Worm (Caenorhabditis elegans) whole organism, late embryonic: ENCODE data around the gene slrp-1.

Experiments used
- C08G9.2 ChIP-seq: sonication (generic microtip); optimal IDR thresholded peaks from 2 replicates; lab custom pipeline; 2016; ENCODE audit warnings: mild to moderate bottlenecking, missing genetic modification characterization, moderate library complexity, missing compliant biosample characterization
- C38D4.7 ChIP-seq: fragments of 200-800 bp; sonication (Bioruptor generic); optimal IDR thresholded peaks from 2 replicates; lab custom pipeline; 2018; ENCODE audit warnings: mild to moderate bottlenecking, missing genetic modification characterization, moderate library complexity, missing compliant biosample characterization
- F13H6.1 ChIP-seq: sonication (generic microtip); optimal IDR thresholded peaks from 2 replicates; lab custom pipeline; 2016; ENCODE audit warnings: missing genetic modification characterization, missing compliant biosample characterization
- K09A11.1 ChIP-seq: sonication (generic microtip); optimal IDR thresholded peaks from 2 replicates; lab custom pipeline; 2017; ENCODE audit warnings: antibody characterized with exemption, mild to moderate bottlenecking, missing genetic modification characterization, missing compliant biosample characterization; ENCODE audit not compliant: insufficient read depth
- ama-1 ChIP-seq: fragments of 150-350 bp; optimal IDR thresholded peaks from 2 replicates; lab custom pipeline; 2014
- ceh-14 ChIP-seq: sonication (generic microtip); optimal IDR thresholded peaks from 2 replicates; lab custom pipeline; 2016; ENCODE audit warnings: missing genotype, missing genetic modification characterization, missing compliant biosample characterization
- ceh-22 ChIP-seq: sonication (generic microtip); optimal IDR thresholded peaks from 2 replicates; lab custom pipeline; 2017; ENCODE audit warnings: missing biosample characterization, missing genetic modification characterization
- ceh-31 ChIP-seq: sonication (generic microtip); optimal IDR thresholded peaks from 2 replicates; lab custom pipeline; 2016; ENCODE audit warnings: missing genetic modification characterization, missing compliant biosample characterization
- ceh-6 ChIP-seq: fragments of 200-800 bp; sonication (Bioruptor generic); optimal IDR thresholded peaks from 2 replicates; lab custom pipeline; 2018; ENCODE audit warnings: mild to moderate bottlenecking, missing genetic modification characterization, missing compliant biosample characterization
- dmd-4 ChIP-seq: sonication (generic microtip); optimal IDR thresholded peaks from 2 replicates; lab custom pipeline; 2016; ENCODE audit warnings: borderline replicate concordance, missing genetic modification characterization, missing compliant biosample characterization
- dve-1 ChIP-seq: sonication (generic microtip); optimal IDR thresholded peaks from 2 replicates; lab custom pipeline; 2017; ENCODE audit warnings: antibody characterized with exemption, mild to moderate bottlenecking, missing genetic modification characterization, missing compliant biosample characterization
- elt-4 ChIP-seq: sonication (generic microtip); optimal IDR thresholded peaks from 2 replicates; lab custom pipeline; 2016; ENCODE audit warnings: missing genetic modification characterization, missing compliant biosample characterization
- eyg-1 ChIP-seq: sonication (generic microtip); optimal IDR thresholded peaks from 2 replicates; lab custom pipeline; 2016; ENCODE audit warnings: missing genotype, missing genetic modification characterization, missing compliant biosample characterization
- fkh-10 ChIP-seq: fragments of 150-350 bp; optimal IDR thresholded peaks from 2 replicates; lab custom pipeline; 2014; ENCODE audit warnings: missing biosample characterization, missing genetic modification reagents, missing genetic modification characterization
- fkh-6 ChIP-seq: sonication (generic microtip); optimal IDR thresholded peaks from 2 replicates; lab custom pipeline; 2016; ENCODE audit warnings: missing genetic modification characterization, missing compliant biosample characterization
- hlh-6 ChIP-seq: sonication (generic microtip); optimal IDR thresholded peaks from 2 replicates; lab custom pipeline; 2016; ENCODE audit warnings: missing genotype, missing genetic modification characterization, missing compliant biosample characterization
- hlh-8 ChIP-seq: sonication (generic microtip); optimal IDR thresholded peaks from 2 replicates; lab custom pipeline; 2016; ENCODE audit warnings: missing genotype, missing genetic modification characterization, missing compliant biosample characterization
- lin-11 ChIP-seq: fragments of 200-800 bp; sonication (Bioruptor generic); optimal IDR thresholded peaks from 2 replicates; lab custom pipeline; 2018; ENCODE audit warnings: mild to moderate bottlenecking, missing genetic modification characterization, missing compliant biosample characterization
- nfya-1 ChIP-seq: sonication (generic microtip); optimal IDR thresholded peaks from 2 replicates; lab custom pipeline; 2017; ENCODE audit warnings: missing genetic modification characterization, mild to moderate bottlenecking, missing compliant biosample characterization, antibody characterized with exemption, moderate library complexity
- nhr-11 ChIP-seq: fragments of 150-350 bp; optimal IDR thresholded peaks from 2 replicates; lab custom pipeline; 2014; ENCODE audit warnings: missing biosample characterization, missing genetic modification characterization
- nhr-232 ChIP-seq: sonication (generic microtip); optimal IDR thresholded peaks from 2 replicates; lab custom pipeline; 2016; ENCODE audit warnings: missing genetic modification characterization, missing compliant biosample characterization
- npax-4 ChIP-seq: sonication (generic microtip); optimal IDR thresholded peaks from 2 replicates; lab custom pipeline; 2016; ENCODE audit warnings: missing genetic modification characterization, missing compliant biosample characterization
- pag-3 ChIP-seq: sonication (generic microtip); optimal IDR thresholded peaks from 2 replicates; lab custom pipeline; 2016; ENCODE audit warnings: missing compliant biosample characterization, missing genetic modification characterization, borderline replicate concordance
- pat-9 ChIP-seq: fragments of 200-800 bp; sonication (Bioruptor generic); optimal IDR thresholded peaks from 2 replicates; lab custom pipeline; 2018; ENCODE audit warnings: mild to moderate bottlenecking, missing genetic modification characterization, moderate library complexity, missing compliant biosample characterization
- pha-2 ChIP-seq: sonication (generic microtip); optimal IDR thresholded peaks from 2 replicates; lab custom pipeline; 2017; ENCODE audit warnings: mild to moderate bottlenecking, missing genetic modification characterization, missing compliant biosample characterization
- pha-4 ChIP-seq: fragments of 150-350 bp; optimal IDR thresholded peaks from 2 replicates; lab custom pipeline; 2018; ENCODE audit warnings: missing biosample characterization, missing genetic modification reagents, missing genetic modification characterization
- pqm-1 ChIP-seq: sonication (generic microtip); optimal IDR thresholded peaks from 2 replicates; lab custom pipeline; 2016; ENCODE audit warnings: missing genetic modification characterization, missing compliant biosample characterization
- pros-1 ChIP-seq: fragments of 150-350 bp; optimal IDR thresholded peaks from 2 replicates; lab custom pipeline; 2014; ENCODE audit warnings: missing biosample characterization, missing genetic modification reagents, missing genetic modification characterization
- ref-2 ChIP-seq: sonication (generic microtip); optimal IDR thresholded peaks from 2 replicates; lab custom pipeline; 2016; ENCODE audit warnings: missing genetic modification characterization, missing compliant biosample characterization
- sdc-2 ChIP-seq: sonication (generic microtip); optimal IDR thresholded peaks from 2 replicates; lab custom pipeline; 2016; ENCODE audit warnings: missing genotype, missing genetic modification characterization, missing compliant biosample characterization
- sox-4 ChIP-seq: sonication (generic microtip); optimal IDR thresholded peaks from 2 replicates; lab custom pipeline; 2017; ENCODE audit warnings: mild to moderate bottlenecking, missing genetic modification characterization, inconsistent platforms, missing compliant biosample characterization
- tbx-2 ChIP-seq: sonication (generic microtip); optimal IDR thresholded peaks from 2 replicates; lab custom pipeline; 2016; ENCODE audit warnings: missing genetic modification characterization, missing compliant biosample characterization
- unc-42 ChIP-seq: sonication (generic microtip); optimal IDR thresholded peaks from 2 replicates; lab custom pipeline; 2016; ENCODE audit warnings: missing genotype, missing genetic modification characterization, missing compliant biosample characterization
- unc-55 ChIP-seq: sonication (generic microtip); optimal IDR thresholded peaks from 2 replicates; lab custom pipeline; 2017; ENCODE audit warnings: missing biosample characterization, missing genetic modification reagents, missing genetic modification characterization
- zip-5 ChIP-seq: sonication (generic microtip); optimal IDR thresholded peaks from 2 replicates; lab custom pipeline; 2016; ENCODE audit warnings: missing genetic modification characterization, missing compliant biosample characterization

slrp-1 gene

DNA sequence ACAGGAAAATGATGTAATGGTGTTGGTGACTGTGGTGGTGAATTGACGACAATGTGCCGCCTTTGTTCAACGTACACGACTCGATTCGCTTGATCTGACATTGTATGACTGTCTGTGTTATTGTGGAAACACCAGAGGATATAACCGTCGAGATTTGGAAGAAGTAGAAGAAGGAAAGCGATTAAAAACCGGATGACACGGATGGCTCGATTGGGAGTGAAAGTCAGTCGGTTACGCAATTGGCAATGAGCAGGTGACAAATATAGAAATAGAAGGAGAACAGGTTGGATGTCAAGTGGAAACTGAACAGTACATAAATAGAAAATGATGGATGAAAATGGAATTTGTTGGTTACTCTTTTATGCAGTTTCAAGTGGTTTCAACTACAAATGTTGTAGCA lies 35.2 kb downstream of the slrp-1 start, which contains the start of gene rdy-2:
Gene rdy-2, minus strand, starts transcription at position 101 of the 400 bp plus-strand sequence.
- TF ChIP-seq nhr-232 (tag; lab: Kevin White, UChicago): no peak
- no peak for TF ChIP-seq ceh-14 (tag; lab: Kevin White, UChicago)
- TF ChIP-seq hlh-8 (tag; lab: Kevin White, UChicago): no peak
- TF ChIP-seq ceh-22 (tag; lab: Kevin White, UChicago): no peak
- no peak for TF ChIP-seq sox-4 (tag; lab: Kevin White, UChicago)
- TF ChIP-seq lin-11: no peak
- no peak for TF ChIP-seq nhr-11 (tag; lab: Kevin White, UChicago)

DNA sequence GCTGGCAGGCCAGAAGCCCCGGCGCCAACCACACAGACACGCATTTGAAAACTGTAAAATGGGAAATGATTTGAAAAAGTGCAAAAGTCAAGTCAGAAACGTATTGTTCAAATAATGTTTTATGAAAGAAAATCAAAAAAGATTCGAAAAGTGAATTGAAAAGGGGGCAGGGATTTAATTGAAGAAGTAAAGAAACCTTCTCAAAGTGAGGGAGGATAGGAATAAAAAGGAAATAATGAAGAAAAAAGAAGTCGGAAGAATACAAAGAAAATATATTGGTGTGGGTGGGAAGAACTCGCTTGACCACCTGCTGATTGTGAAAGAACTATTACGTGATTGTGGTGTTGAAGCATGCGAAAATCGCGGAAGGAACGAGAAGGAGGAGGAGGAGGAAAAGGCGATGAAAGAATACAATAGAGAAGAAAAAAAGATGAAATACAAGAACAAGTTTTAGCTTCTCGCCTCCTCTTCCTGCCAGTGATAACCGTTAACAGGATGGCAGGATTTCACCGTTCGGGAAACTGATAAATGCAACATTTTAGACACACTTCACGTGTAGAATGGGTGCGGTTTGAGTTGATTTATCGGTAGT lies 41.1 kb downstream of the slrp-1 start, which contains the start of gene fmo-4:
Gene fmo-4, minus strand, starts transcription at position 51 of the 592 bp plus-strand sequence.
- TF ChIP-seq pros-1 (tag; lab: Kevin White, UChicago) (no peak), nhr-11 (tag; lab: Kevin White, UChicago) (no peak), pha-4 (tag; lab: Kevin White, UChicago) (no peak), fkh-10 (GFP tag; lab: Kevin White, UChicago) (no peak), ceh-6 (no peak), C38D4.7 (GFP tag; lab: Kevin White, UChicago) (no peak), pag-3 (tag; lab: Kevin White, UChicago) (no peak), ceh-31 (tag; lab: Kevin White, UChicago) (no peak), F13H6.1 (tag; lab: Kevin White, UChicago) (no peak), hlh-6 (tag; lab: Kevin White, UChicago) (no peak), nfya-1 (tag; lab: Kevin White, UChicago) (no peak), sdc-2 (no peak), unc-42 (tag; lab: Kevin White, UChicago) (no peak), unc-55 (GFP tag; lab: Kevin White, UChicago) (no peak), ref-2 (tag; lab: Kevin White, UChicago) (no peak)

DNA sequence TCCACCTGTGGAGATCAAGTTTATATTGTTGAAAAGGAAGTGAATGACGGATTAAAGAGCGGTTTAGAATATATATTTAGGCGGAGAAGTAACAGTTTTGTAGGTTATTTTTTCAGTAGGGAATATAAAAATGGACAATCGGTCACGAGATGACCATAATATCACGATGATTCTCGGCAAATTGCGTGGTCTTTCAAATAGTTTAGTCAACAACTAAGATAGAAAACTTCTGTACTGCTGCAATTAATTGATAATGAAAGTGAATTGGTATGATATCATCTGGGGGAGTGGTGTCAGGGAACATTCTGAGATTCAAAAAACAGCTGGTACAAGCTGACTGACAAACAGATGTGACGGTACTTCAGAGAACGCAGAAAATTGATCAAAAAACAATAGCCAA lies 42.8 kb downstream of the slrp-1 start:
- TF ChIP-seq tbx-2 (tag; lab: Kevin White, UChicago) (no peak), eyg-1 (tag; lab: Kevin White, UChicago) (no peak), hlh-6 (tag; lab: Kevin White, UChicago) (no peak)

DNA sequence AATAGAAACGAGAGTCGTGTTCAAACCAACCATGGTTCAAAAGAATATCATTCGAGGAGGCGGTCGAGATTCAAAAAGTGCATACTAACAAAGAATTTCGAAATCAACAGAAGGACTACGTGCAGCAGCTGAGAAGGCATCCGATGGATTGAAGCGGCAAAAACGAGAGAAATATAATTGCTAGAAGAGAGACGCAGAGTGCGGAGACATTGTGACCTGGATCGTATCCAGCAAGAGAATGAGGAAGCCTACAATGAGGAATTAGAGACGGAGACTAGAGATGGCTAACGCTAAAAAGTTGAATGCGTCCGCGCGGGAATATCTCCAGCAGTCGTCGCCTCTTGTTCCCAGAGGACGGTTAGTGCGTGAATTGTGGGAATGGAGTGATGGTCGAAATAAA lies 44.1 kb downstream of the slrp-1 start:
- TF ChIP-seq zip-5 (tag; lab: Kevin White, UChicago): no peak
- TF ChIP-seq npax-4 (tag; lab: Kevin White, UChicago): no peak
- no peak for TF ChIP-seq K09A11.1 (tag; lab: Kevin White, UChicago)
- TF ChIP-seq nhr-11 (tag; lab: Kevin White, UChicago): no peak
- TF ChIP-seq sdc-2: no peak
- TF ChIP-seq pat-9 (tag; lab: Kevin White, UChicago): no peak
- no peak for TF ChIP-seq C08G9.2 (tag; lab: Kevin White, UChicago)
- no peak for TF ChIP-seq fkh-6 (tag; lab: Kevin White, UChicago)
- no peak for TF ChIP-seq ama-1
- TF ChIP-seq pha-2 (tag; lab: Kevin White, UChicago): no peak
- TF ChIP-seq dve-1: no peak
- no peak for TF ChIP-seq elt-4 (tag; lab: Kevin White, UChicago)
- TF ChIP-seq unc-55 (GFP tag; lab: Kevin White, UChicago): no peak
- no peak for TF ChIP-seq dmd-4 (tag; lab: Kevin White, UChicago)

DNA sequence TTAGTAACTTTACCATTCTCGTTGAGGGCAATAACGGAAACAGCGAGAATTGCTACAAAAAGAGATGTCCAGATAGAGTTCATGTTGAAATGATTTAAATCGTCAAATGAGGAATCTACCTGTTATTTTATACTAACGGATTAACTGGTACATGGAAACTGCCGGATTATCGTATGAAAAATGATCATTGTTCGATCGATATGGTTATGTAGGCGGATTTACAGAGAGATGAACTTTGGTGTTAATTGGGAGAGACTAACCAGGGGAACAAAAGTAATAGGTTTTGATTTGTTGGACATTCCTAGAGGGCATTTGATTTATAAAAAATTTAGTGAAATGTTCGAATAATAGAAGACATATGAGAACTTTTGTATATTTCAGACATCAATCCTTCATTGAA lies 46.1 kb downstream of the slrp-1 start, which contains the start of gene spig-9:
Gene spig-9, minus strand, starts transcription at position 101 of the 400 bp plus-strand sequence.
- TF ChIP-seq hlh-6 (tag; lab: Kevin White, UChicago): no peak
- TF ChIP-seq dve-1: no peak
- no peak for TF ChIP-seq dmd-4 (tag; lab: Kevin White, UChicago)
- no peak for TF ChIP-seq pqm-1 (tag; lab: Kevin White, UChicago)
